2 worm cellular contexts compared by ENCODE assay signal in the genomic region with DNA sequence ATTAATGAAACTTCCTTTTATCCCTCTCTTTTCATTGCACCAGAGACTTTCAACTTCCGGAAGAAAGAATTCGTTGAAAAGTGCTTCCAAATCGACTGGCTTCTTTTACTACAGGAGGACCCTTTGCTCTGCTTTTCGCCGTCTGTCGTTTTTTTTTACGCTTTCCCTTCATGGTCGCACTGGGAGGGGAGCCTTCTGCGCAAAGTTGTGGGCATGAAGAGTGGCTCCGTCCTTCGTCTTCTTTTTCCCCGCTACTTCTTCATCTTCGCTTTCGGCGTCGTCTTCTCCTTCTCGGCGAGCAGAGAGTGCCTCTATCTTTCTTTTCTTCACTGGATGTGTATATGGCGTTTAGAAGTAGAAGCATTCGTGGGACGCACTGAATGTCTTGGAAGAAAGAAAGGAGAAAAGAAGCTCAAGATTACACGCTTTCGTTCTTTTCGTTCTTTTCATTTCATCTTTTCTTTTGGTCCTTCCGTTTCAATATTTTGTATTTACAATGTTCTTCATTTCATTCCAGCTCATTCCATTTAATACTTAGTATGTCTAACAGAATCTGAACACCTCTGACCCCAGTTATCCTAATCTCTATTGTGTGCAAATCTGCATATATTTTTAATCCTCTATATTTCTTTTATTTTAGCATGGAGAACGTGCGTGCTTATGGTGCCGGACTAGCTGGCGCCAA.
TF ChIP-seq lines count a peak whose summit lies in the region.

A gene (plus strand): TSS at position 635 of the 685 bp plus-strand sequence.

TF ChIP-seq in whole organism, L2 larva, 48 proteins besides CTCF, POLR2A, EP300 and RAD21 (continued from another document):
- no peak for TF ChIP-seq sma-3 (GFP tag; optimal IDR thresholded peaks at IDR 0.05; lab: Kevin White, UChicago)
- no peak for TF ChIP-seq blmp-1 (tag; optimal IDR thresholded peaks at IDR 0.05; lab: Kevin White, UChicago; ENCODE audit: insufficient read depth)
- no peak for TF ChIP-seq lin-11 (tag; optimal IDR thresholded peaks at IDR 0.05; lab: Kevin White, UChicago)
- no peak for TF ChIP-seq mbf-1 (tag; optimal IDR thresholded peaks at IDR 0.05; lab: Kevin White, UChicago)
- no peak for TF ChIP-seq ceh-16 (tag; optimal IDR thresholded peaks at IDR 0.05; lab: Kevin White, UChicago)
- TF ChIP-seq unc-55 (GFP tag; optimal IDR thresholded peaks at IDR 0.05; lab: Kevin White, UChicago): peak; percentile 23
- no peak for TF ChIP-seq ztf-1 (GFP tag; conservative IDR thresholded peaks at IDR 0.05; lab: Robert Waterston, UW)
- peak; percentile 5 for TF ChIP-seq nhr-129 (tag; optimal IDR thresholded peaks at IDR 0.05; lab: Kevin White, UChicago)
- no peak for TF ChIP-seq mab-5 (tag; optimal IDR thresholded peaks at IDR 0.05; lab: Kevin White, UChicago)
- TF ChIP-seq ceh-82 (tag; optimal IDR thresholded peaks at IDR 0.05; lab: Kevin White, UChicago): no peak
- no peak for TF ChIP-seq gmeb-1 (tag; optimal IDR thresholded peaks at IDR 0.05; lab: Kevin White, UChicago)
- no peak for TF ChIP-seq lin-13 (GFP tag; optimal IDR thresholded peaks at IDR 0.05; lab: Kevin White, UChicago)
- TF ChIP-seq peb-1 (tag; optimal IDR thresholded peaks at IDR 0.05; lab: Kevin White, UChicago): no peak
- TF ChIP-seq nhr-237 (tag; optimal IDR thresholded peaks at IDR 0.05; lab: Kevin White, UChicago): no peak

TF ChIP-seq in whole organism, L4 larva, 104 proteins besides CTCF, POLR2A, EP300 and RAD21 (continued from another document):
- TF ChIP-seq nhr-102 (tag; optimal IDR thresholded peaks at IDR 0.05; lab: Kevin White, UChicago) (no peak), T26A8.4 (GFP tag; IDR thresholded peaks at IDR 0.05; lab: Robert Waterston, UW) (no peak), dmd-6 (GFP tag; IDR thresholded peaks at IDR 0.05; lab: Robert Waterston, UW) (no peak), snpc-4 (tag; optimal IDR thresholded peaks at IDR 0.05; lab: Kevin White, UChicago) (no peak), fkh-10 (GFP tag; optimal IDR thresholded peaks at IDR 0.05; lab: Kevin White, UChicago) (peak; percentile 3), mep-1 (tag; optimal IDR thresholded peaks at IDR 0.05; lab: Kevin White, UChicago) (peak; percentile 37)
